Worm (Caenorhabditis elegans) whole organism, L2 larva: ENCODE results near the gene odr-7.

Experiments
- C34F6.9 ChIP-seq: fragments of 150-350 bp; optimal IDR thresholded peaks from 2 replicates; lab custom pipeline; 2014; ENCODE audit warnings: missing biosample characterization, missing genetic modification characterization
- F13H6.1 ChIP-seq: sonication (generic microtip); optimal IDR thresholded peaks from 2 replicates; lab custom pipeline; 2016; ENCODE audit warnings: missing genetic modification characterization, missing compliant biosample characterization
- R02D3.7 ChIP-seq: fragments of 150-350 bp; optimal IDR thresholded peaks from 2 replicates; lab custom pipeline; 2014; ENCODE audit warnings: missing biosample characterization, missing genetic modification characterization
- Y55F3AM.14 ChIP-seq: fragments of 200-800 bp; sonication (Bioruptor generic); optimal IDR thresholded peaks from 2 replicates; lab custom pipeline; 2018; ENCODE audit warnings: mild to moderate bottlenecking, missing genetic modification characterization, missing compliant biosample characterization
- ZK546.5 ChIP-seq: sonication (generic microtip); optimal IDR thresholded peaks from 2 replicates; lab custom pipeline; 2017; ENCODE audit warnings: missing biosample characterization, missing genetic modification characterization
- alr-1 ChIP-seq: fragments of 150-350 bp; optimal IDR thresholded peaks from 2 replicates; lab custom pipeline; 2014; ENCODE audit warnings: missing biosample characterization, missing genetic modification characterization
- aly-2 ChIP-seq: fragments of 150-350 bp; optimal IDR thresholded peaks from 2 replicates; lab custom pipeline; 2014; ENCODE audit warnings: missing biosample characterization, missing genetic modification characterization
- ama-1 ChIP-seq: fragments of 150-350 bp; optimal IDR thresholded peaks from 2 replicates; lab custom pipeline; 2018; ENCODE audit warnings: inconsistent platforms
- blmp-1 ChIP-seq: sonication (generic microtip); optimal IDR thresholded peaks from 2 replicates; lab custom pipeline; 2017; ENCODE audit warnings: missing genetic modification characterization, mild to moderate bottlenecking, missing compliant biosample characterization, antibody characterized with exemption, moderate library complexity; ENCODE audit not compliant: insufficient read depth
- ceh-16 ChIP-seq: fragments of 150-350 bp; optimal IDR thresholded peaks from 2 replicates; lab custom pipeline; 2014; ENCODE audit warnings: missing biosample characterization, missing genetic modification characterization
- ceh-82 ChIP-seq: fragments of 150-350 bp; optimal IDR thresholded peaks from 2 replicates; lab custom pipeline; 2014; ENCODE audit warnings: missing biosample characterization, missing genetic modification characterization
- crh-2 ChIP-seq: sonication (generic microtip); optimal IDR thresholded peaks from 2 replicates; lab custom pipeline; 2017; ENCODE audit warnings: missing biosample characterization, missing genetic modification characterization
- dmd-4 ChIP-seq: sonication (generic microtip); optimal IDR thresholded peaks from 2 replicates; lab custom pipeline; 2017; ENCODE audit warnings: missing biosample characterization, missing genetic modification characterization
- egl-27 ChIP-seq: sonication (generic microtip); optimal IDR thresholded peaks from 3 replicates; lab custom pipeline; 2017; ENCODE audit warnings: missing biosample characterization, missing genetic modification reagents, missing genetic modification characterization
- elt-1 ChIP-seq: fragments of 150-350 bp; optimal IDR thresholded peaks from 2 replicates; lab custom pipeline; 2014; ENCODE audit warnings: missing biosample characterization, missing genetic modification characterization
- elt-3 ChIP-seq: sonication (generic microtip); optimal IDR thresholded peaks from 2 replicates; lab custom pipeline; 2017; ENCODE audit warnings: missing biosample characterization, missing genetic modification characterization
- fos-1 ChIP-seq: fragments of 150-350 bp; optimal IDR thresholded peaks from 2 replicates; lab custom pipeline; 2014; ENCODE audit warnings: missing biosample characterization, missing genetic modification characterization
- gmeb-1 ChIP-seq: fragments of 150-350 bp; optimal IDR thresholded peaks from 2 replicates; lab custom pipeline; 2014; ENCODE audit warnings: missing biosample characterization, missing genetic modification characterization
- lin-11 ChIP-seq: fragments of 150-350 bp; sonication (generic microtip); optimal IDR thresholded peaks from 2 replicates; lab custom pipeline; 2014; ENCODE audit warnings: missing biosample characterization, missing genetic modification characterization, inconsistent platforms, mixed read lengths
- lin-13 ChIP-seq: fragments of 150-350 bp; optimal IDR thresholded peaks from 2 replicates; lab custom pipeline; 2014; ENCODE audit warnings: missing biosample characterization, missing genetic modification reagents, missing genetic modification characterization
- lin-39 ChIP-seq: fragments of 150-350 bp; optimal IDR thresholded peaks from 2 replicates; lab custom pipeline; 2014; ENCODE audit warnings: missing biosample characterization, missing genetic modification reagents, missing genetic modification characterization
- lsy-2 ChIP-seq, 2 experiments: fragments of 150-350 bp in 1 of 2; sonication (generic microtip) in 1 of 2; optimal IDR thresholded peaks; 2 replicates each; lab custom pipeline; 2014 to 2017; ENCODE audit warnings: missing biosample characterization in 2 of 2, missing genetic modification characterization in 2 of 2
- mab-5 ChIP-seq: fragments of 150-350 bp; optimal IDR thresholded peaks from 2 replicates; lab custom pipeline; 2014; ENCODE audit warnings: missing biosample characterization, missing genetic modification characterization
- mbf-1 ChIP-seq: sonication (generic microtip); optimal IDR thresholded peaks from 2 replicates; lab custom pipeline; 2017; ENCODE audit warnings: missing biosample characterization, missing genetic modification characterization
- nhr-10 ChIP-seq: sonication (generic microtip); optimal IDR thresholded peaks from 2 replicates; lab custom pipeline; 2017; ENCODE audit warnings: missing biosample characterization, missing genetic modification characterization
- nhr-11 ChIP-seq: fragments of 150-350 bp; optimal IDR thresholded peaks from 2 replicates; lab custom pipeline; 2014; ENCODE audit warnings: missing biosample characterization, missing genetic modification characterization
- nhr-129 ChIP-seq: fragments of 150-350 bp; optimal IDR thresholded peaks from 2 replicates; lab custom pipeline; 2014; ENCODE audit warnings: missing biosample characterization, missing genetic modification characterization
- nhr-23 ChIP-seq: fragments of 150-350 bp; optimal IDR thresholded peaks from 2 replicates; lab custom pipeline; 2014; ENCODE audit warnings: missing biosample characterization, missing genetic modification reagents, missing genetic modification characterization
- nhr-237 ChIP-seq: fragments of 150-350 bp; optimal IDR thresholded peaks from 2 replicates; lab custom pipeline; 2014; ENCODE audit warnings: missing biosample characterization, missing genetic modification characterization
- nhr-25 ChIP-seq: fragments of 150-350 bp; sonication (generic microtip); optimal IDR thresholded peaks from 3 replicates; lab custom pipeline; 2014; ENCODE audit warnings: missing biosample characterization, missing genetic modification characterization
- nhr-6 ChIP-seq: fragments of 150-350 bp; optimal IDR thresholded peaks from 2 replicates; lab custom pipeline; 2014; ENCODE audit warnings: missing biosample characterization, missing genetic modification characterization
- nhr-77 ChIP-seq: fragments of 150-350 bp; optimal IDR thresholded peaks from 2 replicates; lab custom pipeline; 2014; ENCODE audit warnings: missing biosample characterization, missing genetic modification characterization
- peb-1 ChIP-seq: fragments of 150-350 bp; optimal IDR thresholded peaks from 2 replicates; lab custom pipeline; 2014; ENCODE audit warnings: missing biosample characterization, missing genetic modification characterization
- sem-4 ChIP-seq: fragments of 150-350 bp; optimal IDR thresholded peaks from 2 replicates; lab custom pipeline; 2014; ENCODE audit warnings: missing biosample characterization, missing genetic modification reagents, missing genetic modification characterization
- skn-1 ChIP-seq: sonication (generic microtip); optimal IDR thresholded peaks from 2 replicates; lab custom pipeline; 2017; ENCODE audit warnings: missing biosample characterization, missing genetic modification characterization
- sma-3 ChIP-seq: sonication (generic microtip); optimal IDR thresholded peaks from 2 replicates; lab custom pipeline; 2016; ENCODE audit warnings: missing genetic modification reagents, missing genetic modification characterization, missing compliant biosample characterization
- sma-9 ChIP-seq, 2 experiments: fragments of 150-350 bp in 1 of 2; sonication (generic microtip) in 1 of 2; optimal IDR thresholded peaks; 2 replicates each; lab custom pipeline; 2014 to 2016; ENCODE audit warnings: missing genetic modification characterization in 2 of 2, mild to moderate bottlenecking in 1 of 2, missing biosample characterization in 1 of 2, missing compliant biosample characterization in 1 of 2, missing genetic modification reagents in 1 of 2, moderate library complexity in 1 of 2
- snpc-4 ChIP-seq: fragments of 150-350 bp; optimal IDR thresholded peaks from 2 replicates; lab custom pipeline; 2014; ENCODE audit warnings: missing biosample characterization, missing genetic modification characterization
- unc-39 ChIP-seq: fragments of 150-350 bp; optimal IDR thresholded peaks from 2 replicates; lab custom pipeline; 2014; ENCODE audit warnings: missing biosample characterization, missing genetic modification characterization
- unc-55 ChIP-seq: fragments of 150-350 bp; sonication (generic microtip); optimal IDR thresholded peaks from 3 replicates; lab custom pipeline; 2014; ENCODE audit warnings: missing biosample characterization, missing genetic modification reagents, missing genetic modification characterization
- unc-62 ChIP-seq: fragments of 150-350 bp; optimal IDR thresholded peaks from 2 replicates; lab custom pipeline; 2014; ENCODE audit warnings: missing biosample characterization, missing genetic modification reagents, missing genetic modification characterization
- zag-1 ChIP-seq: fragments of 150-350 bp; optimal IDR thresholded peaks from 2 replicates; lab custom pipeline; 2014; ENCODE audit warnings: missing biosample characterization, missing genetic modification characterization
- ztf-1 ChIP-seq: fragments of 200-800 bp; sonication (Bioruptor generic); conservative IDR thresholded peaks from 2 replicates; pipeline ENCODE4 v1.3.6; 2022; ENCODE audit warnings: missing genetic modification characterization, missing compliant biosample characterization
- ztf-11 ChIP-seq: sonication (generic microtip); optimal IDR thresholded peaks from 2 replicates; lab custom pipeline; 2017; ENCODE audit warnings: missing biosample characterization, missing genetic modification characterization
- ztf-4 ChIP-seq: fragments of 150-350 bp; optimal IDR thresholded peaks from 2 replicates; lab custom pipeline; 2014; ENCODE audit warnings: missing biosample characterization, missing genetic modification characterization

odr-7 gene

DNA sequence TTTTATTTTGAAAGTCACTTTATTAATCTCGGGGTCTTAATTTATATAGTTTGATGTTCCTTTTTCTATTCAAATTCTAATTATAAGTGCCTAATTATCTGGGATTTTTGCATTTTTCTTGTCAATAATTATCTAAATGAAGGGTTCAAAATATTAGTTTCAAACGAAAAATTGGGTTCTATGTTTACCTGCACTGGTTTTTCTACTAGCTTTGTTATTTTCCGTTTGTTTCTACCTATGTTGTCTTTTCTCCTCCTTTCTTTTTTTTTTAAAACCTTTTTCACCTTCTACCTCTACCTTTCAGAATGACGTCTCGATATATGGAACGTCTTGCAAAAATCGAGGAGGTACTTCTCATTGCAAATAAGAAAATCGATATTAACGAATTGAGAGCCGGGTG is 23.3 kb upstream of the odr-7 start, which contains the start of gene tbc-13:
Gene tbc-13 (plus strand): TSS at position 301 of the 400 bp plus-strand sequence.
- TF ChIP-seq crh-2 (tag; lab: Kevin White, UChicago), result no peak
- no peak for TF ChIP-seq mab-5
- TF ChIP-seq sem-4 (tag; lab: Kevin White, UChicago), result no peak
- no peak for TF ChIP-seq Y55F3AM.14 (GFP tag; lab: Kevin White, UChicago)
- TF ChIP-seq ztf-11 (tag; lab: Kevin White, UChicago), result no peak
- no peak for TF ChIP-seq aly-2
- no peak for TF ChIP-seq elt-1 (tag; lab: Kevin White, UChicago)
- TF ChIP-seq skn-1 (tag; lab: Kevin White, UChicago), result no peak
- TF ChIP-seq nhr-129, result no peak
- no peak for TF ChIP-seq blmp-1 (tag; lab: Kevin White, UChicago)
- no peak for TF ChIP-seq egl-27 (tag; lab: Kevin White, UChicago)
- no peak for TF ChIP-seq unc-62 (GFP tag; lab: Kevin White, UChicago)
- no peak for TF ChIP-seq nhr-23 (tag; lab: Kevin White, UChicago)
- no peak for TF ChIP-seq snpc-4 (tag; lab: Kevin White, UChicago)
- TF ChIP-seq peb-1 (tag; lab: Kevin White, UChicago), result no peak
- no peak for TF ChIP-seq sma-3 (GFP tag; lab: Kevin White, UChicago)
- TF ChIP-seq, all 48 proteins: peak for 0

ce11 chrX:12484078-12484477 is 22.6 kb upstream of the odr-7 start:
- no peak for TF ChIP-seq ceh-82 (tag; lab: Kevin White, UChicago)
- TF ChIP-seq alr-1 (tag; lab: Kevin White, UChicago), result no peak
- no peak for TF ChIP-seq zag-1 (tag; lab: Kevin White, UChicago)
- TF ChIP-seq ztf-11 (tag; lab: Kevin White, UChicago), result no peak
- TF ChIP-seq lin-13 (GFP tag; lab: Kevin White, UChicago), result no peak
- TF ChIP-seq ama-1 (lab: Kevin White, UChicago), result no peak
- TF ChIP-seq peb-1 (tag; lab: Kevin White, UChicago), result no peak
- TF ChIP-seq fos-1 (tag; lab: Kevin White, UChicago), result no peak
- no peak for TF ChIP-seq nhr-6 (tag; lab: Kevin White, UChicago)
- no peak for TF ChIP-seq crh-2 (tag; lab: Kevin White, UChicago)
- TF ChIP-seq nhr-25 (tag; lab: Kevin White, UChicago), result no peak
- no peak for TF ChIP-seq nhr-11 (tag; lab: Kevin White, UChicago)
- TF ChIP-seq nhr-23 (tag; lab: Kevin White, UChicago), result no peak
- no peak for TF ChIP-seq Y55F3AM.14 (GFP tag; lab: Kevin White, UChicago)
- TF ChIP-seq ztf-1, result no peak

ce11 chrX:12480447-12480998 is 19.1 kb upstream of the odr-7 start, which contains the start of gene atf-6:
Gene atf-6 (plus strand): TSS chrX:12480948.
- TF ChIP-seq C34F6.9 (tag; lab: Kevin White, UChicago) (peak; percentile 83), ceh-82 (tag; lab: Kevin White, UChicago) (peak; percentile 52), F13H6.1 (tag; lab: Kevin White, UChicago) (peak; percentile 95), nhr-25 (tag; lab: Kevin White, UChicago) (no peak), gmeb-1 (peak; percentile 71), lin-13 (GFP tag; lab: Kevin White, UChicago) (peak; percentile 85), nhr-10 (tag; lab: Kevin White, UChicago) (no peak), mbf-1 (tag; lab: Kevin White, UChicago) (no peak), nhr-11 (tag; lab: Kevin White, UChicago) (no peak), ama-1 (lab: Kevin White, UChicago) (no peak), egl-27 (tag; lab: Kevin White, UChicago) (peak; percentile 40), unc-62 (GFP tag; lab: Kevin White, UChicago) (no peak), alr-1 (tag; lab: Kevin White, UChicago) (no peak), sma-9 (GFP tag; optimal IDR thresholded peaks at IDR 0.05; lab: Kevin White, UChicago) (peak; percentile 85), sma-9 (tag; optimal IDR thresholded peaks at IDR 0.05; lab: Kevin White, UChicago) (no peak), nhr-77 (tag; lab: Kevin White, UChicago) (no peak), unc-55 (GFP tag; lab: Kevin White, UChicago) (peak; percentile 76), unc-39 (tag; lab: Kevin White, UChicago) (no peak), dmd-4 (no peak), mab-5 (peak; percentile 85), nhr-23 (tag; lab: Kevin White, UChicago) (no peak), lin-11 (tag; lab: Kevin White, UChicago) (peak; percentile 61), aly-2 (no peak), ztf-1 (no peak), sem-4 (tag; lab: Kevin White, UChicago) (peak; percentile 77), elt-3 (tag; lab: Kevin White, UChicago) (no peak), ZK546.5 (tag; lab: Kevin White, UChicago) (no peak), nhr-237 (no peak), ztf-4 (peak; percentile 52), snpc-4 (tag; lab: Kevin White, UChicago) (peak; percentile 37), lin-39 (tag; lab: Kevin White, UChicago) (no peak), ceh-16 (tag; lab: Kevin White, UChicago) (peak; percentile 76), elt-1 (tag; lab: Kevin White, UChicago) (no peak), blmp-1 (tag; lab: Kevin White, UChicago) (peak; percentile 41), crh-2 (tag; lab: Kevin White, UChicago) (peak; percentile 84), R02D3.7 (no peak), fos-1 (tag; lab: Kevin White, UChicago) (peak; percentile 72), nhr-6 (tag; lab: Kevin White, UChicago) (peak; percentile 31), ztf-11 (tag; lab: Kevin White, UChicago) (no peak), lsy-2 (tag; optimal IDR thresholded peaks at IDR 0.05; lab: Kevin White, UChicago) (peak in 1 of 2 experiments; percentile 77), Y55F3AM.14 (GFP tag; lab: Kevin White, UChicago) (peak; percentile 64)
